Worm (Caenorhabditis elegans) whole organism, mixed stage, embryonic: ENCODE data around the gene F35E8.10.
"Not testable (repeated sequence)": the region's sequence is repeated elsewhere in the genome, so short reads cannot be mapped to it uniquely, and the experiment has no call there.

Experiments used
- M03D4.4 ChIP-seq: sonication (generic microtip); optimal IDR thresholded peaks from 2 replicates; lab custom pipeline; 2017; ENCODE audit warnings: mild to moderate bottlenecking, missing genetic modification characterization, missing compliant biosample characterization
- bed-3 ChIP-seq: fragments of 200-800 bp; sonication (Bioruptor generic); optimal IDR thresholded peaks from 3 replicates; lab custom pipeline; 2018; ENCODE audit warnings: mild to moderate bottlenecking, missing genetic modification characterization, moderate library complexity, missing compliant biosample characterization
- ceh-39 ChIP-seq: fragments of 150-350 bp; optimal IDR thresholded peaks from 2 replicates; lab custom pipeline; 2014; ENCODE audit warnings: missing biosample characterization, missing genetic modification characterization
- ceh-43 ChIP-seq: fragments of 200-800 bp; sonication (Bioruptor generic); optimal IDR thresholded peaks from 2 replicates; lab custom pipeline; 2018; ENCODE audit warnings: mild to moderate bottlenecking, missing genetic modification characterization, moderate library complexity, missing compliant biosample characterization
- ceh-83 ChIP-seq: fragments of 200-800 bp; sonication (Bioruptor generic); optimal IDR thresholded peaks from 2 replicates; lab custom pipeline; 2018; ENCODE audit warnings: mild to moderate bottlenecking, missing genetic modification characterization, missing compliant biosample characterization
- ces-1 ChIP-seq: fragments of 150-350 bp; optimal IDR thresholded peaks from 2 replicates; lab custom pipeline; 2014; ENCODE audit warnings: missing biosample characterization, missing genetic modification reagents, missing genetic modification characterization
- cnd-1 ChIP-seq: fragments of 200-800 bp; sonication (Bioruptor generic); optimal IDR thresholded peaks from 2 replicates; lab custom pipeline; 2018; ENCODE audit warnings: mild to moderate bottlenecking, missing genetic modification characterization, missing compliant biosample characterization
- drap-1 ChIP-seq: fragments of 200-800 bp; sonication (Bioruptor generic); optimal IDR thresholded peaks from 3 replicates; lab custom pipeline; 2018; ENCODE audit warnings: mild to moderate bottlenecking, missing genetic modification characterization, missing compliant biosample characterization
- elt-1 ChIP-seq: sonication (generic microtip); optimal IDR thresholded peaks from 2 replicates; lab custom pipeline; 2017; ENCODE audit warnings: missing genetic modification characterization, mild to moderate bottlenecking, missing compliant biosample characterization, antibody characterized with exemption, moderate library complexity, borderline replicate concordance; ENCODE audit not compliant: insufficient read depth
- elt-3 ChIP-seq: fragments of 150-350 bp; optimal IDR thresholded peaks from 2 replicates; lab custom pipeline; 2014; ENCODE audit warnings: missing biosample characterization, missing genetic modification characterization
- flh-1 ChIP-seq: fragments of 200-800 bp; sonication (Bioruptor generic); optimal IDR thresholded peaks from 2 replicates; lab custom pipeline; 2018; ENCODE audit warnings: mild to moderate bottlenecking, missing genetic modification characterization, moderate library complexity, missing compliant biosample characterization
- ham-2 ChIP-seq: fragments of 200-800 bp; sonication (Bioruptor generic); optimal IDR thresholded peaks from 2 replicates; lab custom pipeline; 2018; ENCODE audit warnings: mild to moderate bottlenecking, missing genetic modification characterization, missing compliant biosample characterization
- hlh-1 ChIP-seq: fragments of 150-350 bp; optimal IDR thresholded peaks from 2 replicates; lab custom pipeline; 2014; ENCODE audit warnings: missing biosample characterization, missing genetic modification reagents, missing genetic modification characterization
- lin-13 ChIP-seq: fragments of 150-350 bp; optimal IDR thresholded peaks from 2 replicates; lab custom pipeline; 2014; ENCODE audit warnings: missing biosample characterization, missing genetic modification characterization
- lin-32 ChIP-seq: fragments of 200-800 bp; sonication (Bioruptor generic); optimal IDR thresholded peaks from 2 replicates; lab custom pipeline; 2018; ENCODE audit warnings: mild to moderate bottlenecking, missing genetic modification characterization, missing compliant biosample characterization
- lsy-2 ChIP-seq: fragments of 150-350 bp; optimal IDR thresholded peaks from 2 replicates; lab custom pipeline; 2014; ENCODE audit warnings: missing biosample characterization, missing genetic modification characterization
- mab-5 ChIP-seq: fragments of 150-350 bp; optimal IDR thresholded peaks from 2 replicates; lab custom pipeline; 2014; ENCODE audit warnings: missing biosample characterization, missing genetic modification characterization
- mep-1 ChIP-seq: fragments of 150-350 bp; optimal IDR thresholded peaks from 2 replicates; lab custom pipeline; 2017; ENCODE audit warnings: missing biosample characterization, missing genetic modification reagents, missing genetic modification characterization, inconsistent platforms
- mls-2 ChIP-seq: sonication (generic microtip); optimal IDR thresholded peaks from 2 replicates; lab custom pipeline; 2016; ENCODE audit warnings: mild to moderate bottlenecking, missing genetic modification characterization, moderate library complexity, missing compliant biosample characterization
- nhr-12 ChIP-seq: fragments of 150-350 bp; optimal IDR thresholded peaks from 2 replicates; lab custom pipeline; 2014; ENCODE audit warnings: missing biosample characterization, missing genetic modification characterization
- nhr-2 ChIP-seq: fragments of 150-350 bp; optimal IDR thresholded peaks from 2 replicates; lab custom pipeline; 2014; ENCODE audit warnings: missing biosample characterization, missing genetic modification characterization
- nhr-237 ChIP-seq: fragments of 150-350 bp; optimal IDR thresholded peaks from 2 replicates; lab custom pipeline; 2014; ENCODE audit warnings: missing biosample characterization, missing genetic modification characterization
- nhr-28 ChIP-seq: fragments of 150-350 bp; optimal IDR thresholded peaks from 2 replicates; lab custom pipeline; 2014; ENCODE audit warnings: missing biosample characterization, missing genetic modification characterization
- nhr-76 ChIP-seq: sonication (generic microtip); optimal IDR thresholded peaks from 2 replicates; lab custom pipeline; 2017; ENCODE audit warnings: missing biosample characterization, missing genetic modification characterization
- pha-4 ChIP-seq: fragments of 150-350 bp; optimal IDR thresholded peaks from 2 replicates; lab custom pipeline; 2018; ENCODE audit warnings: missing biosample characterization, missing genetic modification reagents, missing genetic modification characterization
- sem-2 ChIP-seq: fragments of 200-800 bp; sonication (Bioruptor generic); optimal IDR thresholded peaks from 2 replicates; lab custom pipeline; 2018; ENCODE audit warnings: mild to moderate bottlenecking, missing genetic modification characterization, missing compliant biosample characterization
- snpc-4 ChIP-seq: fragments of 150-350 bp; optimal IDR thresholded peaks from 2 replicates; lab custom pipeline; 2014; ENCODE audit warnings: missing biosample characterization, missing genetic modification characterization
- sptf-1 ChIP-seq: sonication (generic microtip); optimal IDR thresholded peaks from 2 replicates; lab custom pipeline; 2017; ENCODE audit warnings: mild to moderate bottlenecking, missing genetic modification characterization, moderate library complexity, missing compliant biosample characterization
- tbx-8 ChIP-seq: fragments of 200-800 bp; sonication (Bioruptor generic); optimal IDR thresholded peaks from 2 replicates; lab custom pipeline; 2018; ENCODE audit warnings: mild to moderate bottlenecking, missing genetic modification characterization, moderate library complexity, missing compliant biosample characterization
- unc-120 ChIP-seq: sonication (generic microtip); optimal IDR thresholded peaks from 2 replicates; lab custom pipeline; 2017; ENCODE audit warnings: missing genetic modification characterization, missing compliant biosample characterization; ENCODE audit not compliant: poor library complexity, severe bottlenecking
- zip-8 ChIP-seq: fragments of 150-350 bp; optimal IDR thresholded peaks from 2 replicates; lab custom pipeline; 2014; ENCODE audit warnings: missing biosample characterization, missing genetic modification characterization
- ztf-11 ChIP-seq: fragments of 150-350 bp; optimal IDR thresholded peaks from 2 replicates; lab custom pipeline; 2014; ENCODE audit warnings: missing biosample characterization, missing genetic modification characterization

Gene F35E8.10

ce11 chrV:15940254-15940653 lies 20.1 kb upstream of the F35E8.10 start, which contains the start of gene srw-55:
srw-55 (minus strand) TSS chrV:15940354.
- TF ChIP-seq nhr-28 (tag; lab: Kevin White, UChicago): no peak
- no peak for TF ChIP-seq ceh-39 (tag; lab: Kevin White, UChicago)
- no peak for TF ChIP-seq pha-4 (tag; lab: Kevin White, UChicago)
- TF ChIP-seq bed-3 (GFP tag; lab: Kevin White, UChicago): no peak
- no peak for TF ChIP-seq nhr-12 (tag; lab: Kevin White, UChicago)
- TF ChIP-seq lin-32 (GFP tag; lab: Kevin White, UChicago): no peak
- TF ChIP-seq hlh-1 (tag; lab: Kevin White, UChicago): no peak
- TF ChIP-seq unc-120 (tag; lab: Kevin White, UChicago): no peak
- no peak for TF ChIP-seq cnd-1 (tag; lab: Kevin White, UChicago)
- no peak for TF ChIP-seq mab-5
- no peak for TF ChIP-seq M03D4.4 (tag; lab: Kevin White, UChicago)
- TF ChIP-seq mep-1 (tag; lab: Kevin White, UChicago): no peak
- no peak for TF ChIP-seq nhr-2 (tag; lab: Kevin White, UChicago)
- no peak for TF ChIP-seq ham-2 (GFP tag; lab: Kevin White, UChicago)
- TF ChIP-seq snpc-4 (tag; lab: Kevin White, UChicago): no peak
- TF ChIP-seq drap-1 (GFP tag; lab: Kevin White, UChicago): no peak
- no peak for TF ChIP-seq nhr-237 (tag; lab: Kevin White, UChicago)
- no peak for TF ChIP-seq flh-1 (GFP tag; lab: Kevin White, UChicago)
- TF ChIP-seq elt-1: no peak
- no peak for TF ChIP-seq sptf-1 (tag; lab: Kevin White, UChicago)

ce11 chrV:15932390-15932789 lies 12.2 kb upstream of the F35E8.10 start, which contains the start of gene srw-26:
srw-26 (minus strand) TSS chrV:15932490.
- TF ChIP-seq ceh-83 (GFP tag; lab: Kevin White, UChicago): no peak

- TF ChIP-seq zip-8 (tag; lab: Kevin White, UChicago); snpc-4 (tag; lab: Kevin White, UChicago); ceh-43 (GFP tag; lab: Kevin White, UChicago): not testable (repeated sequence)
These were observed 9.7 kb upstream of the F35E8.10 start, which contains the start of gene srbc-77 for ce11 chrV:15929882-15930281. srbc-77 (plus strand) TSS chrV:15930182.

- no peak for TF ChIP-seq nhr-28 (tag; lab: Kevin White, UChicago)
- TF ChIP-seq flh-1 (GFP tag; lab: Kevin White, UChicago): no peak
- TF ChIP-seq ham-2 (GFP tag; lab: Kevin White, UChicago): no peak
- no peak for TF ChIP-seq ztf-11
- TF ChIP-seq ces-1: no peak
- TF ChIP-seq tbx-8 (GFP tag; lab: Kevin White, UChicago): no peak
- TF ChIP-seq elt-3 (tag; lab: Kevin White, UChicago): no peak
- TF ChIP-seq nhr-76: no peak
- no peak for TF ChIP-seq drap-1 (GFP tag; lab: Kevin White, UChicago)
- no peak for TF ChIP-seq unc-120 (tag; lab: Kevin White, UChicago)
- TF ChIP-seq lin-32 (GFP tag; lab: Kevin White, UChicago): no peak
- TF ChIP-seq lin-13 (tag; lab: Kevin White, UChicago): no peak
- no peak for TF ChIP-seq zip-8 (tag; lab: Kevin White, UChicago)
- TF ChIP-seq ceh-83 (GFP tag; lab: Kevin White, UChicago): no peak
- TF ChIP-seq pha-4 (tag; lab: Kevin White, UChicago): no peak
- no peak for TF ChIP-seq lsy-2 (tag; lab: Kevin White, UChicago)
- TF ChIP-seq snpc-4 (tag; lab: Kevin White, UChicago): no peak
These were observed 8.2 kb upstream of the F35E8.10 start, which contains the start of gene pzf-1 for ce11 chrV:15928325-15928724. pzf-1 (minus strand) TSS chrV:15928425.

- TF ChIP-seq bed-3 (GFP tag; lab: Kevin White, UChicago) (no peak), nhr-2 (tag; lab: Kevin White, UChicago) (no peak), mep-1 (tag; lab: Kevin White, UChicago) (no peak), elt-1 (no peak), nhr-237 (tag; lab: Kevin White, UChicago) (no peak), zip-8 (tag; lab: Kevin White, UChicago) (no peak), sem-2 (GFP tag; lab: Kevin White, UChicago) (no peak), sptf-1 (tag; lab: Kevin White, UChicago) (no peak), pha-4 (tag; lab: Kevin White, UChicago) (no peak), M03D4.4 (tag; lab: Kevin White, UChicago) (no peak), mab-5 (no peak), hlh-1 (tag; lab: Kevin White, UChicago) (no peak), unc-120 (tag; lab: Kevin White, UChicago) (no peak), flh-1 (GFP tag; lab: Kevin White, UChicago) (no peak), drap-1 (GFP tag; lab: Kevin White, UChicago) (no peak), lsy-2 (tag; lab: Kevin White, UChicago) (no peak), mls-2 (tag; lab: Kevin White, UChicago) (no peak), elt-3 (tag; lab: Kevin White, UChicago) (no peak), tbx-8 (GFP tag; lab: Kevin White, UChicago) (no peak), nhr-12 (tag; lab: Kevin White, UChicago) (no peak)
These were observed 4.1 kb upstream of the F35E8.10 start, which contains the start of gene nhr-108 for ce11 chrV:15924307-15924706. nhr-108 (minus strand) TSS chrV:15924472.
